Worm (Caenorhabditis elegans): ENCODE data around the gene F13A2.1.

- TF ChIP-seq med-1 (GFP tag; optimal IDR thresholded peaks at IDR 0.05; ENCODE audit: insufficient read depth): no peak
- no peak for TF ChIP-seq klf-2 (GFP tag; conservative IDR thresholded peaks at IDR 0.05)
- no peak for TF ChIP-seq ref-1 (GFP tag; conservative IDR thresholded peaks at IDR 0.05)
- no peak for TF ChIP-seq ztf-23 (GFP tag; IDR thresholded peaks at IDR 0.05)
- no peak for TF ChIP-seq flt-1 (GFP tag; IDR thresholded peaks at IDR 0.05)
These were observed 49.7 kb downstream of the F13A2.1 start, which contains the start of gene oac-12 for ce11 chrV:4332450-4332849.

Data from whole organism, midembryonic.